Fruit fly (Drosophila melanogaster): Measurements from ENCODE around the gene CG43330.

Gene CG43330

dm6 chr3L:22465486-22466402, 38.5 kb downstream of the CG43330 start, which contains the start of gene CG11438 (continued):
- TF ChIP-seq TFAM (GFP tag; optimal IDR thresholded peaks at IDR 0.05) (no peak), CG12071 (GFP tag; optimal IDR thresholded peaks at IDR 0.05) (no peak), CG11696 (GFP tag; IDR thresholded peaks at IDR 0.05) (no peak), bbx (GFP tag; IDR thresholded peaks at IDR 0.05; ENCODE audit: partially characterized antibody) (0 out of 2 replicates have a peak, but pooled peaks have one; percentile 12)

dm6 chr3L:22463412-22463811, 40.8 kb downstream of the CG43330 start:
- TF ChIP-seq CG12104 (GFP tag; optimal IDR thresholded peaks at IDR 0.05) (no peak), Med (GFP tag) (peak; percentile 12), CG6689 (GFP tag; IDR thresholded peaks at IDR 0.05) (no peak), tap (tag; optimal IDR thresholded peaks at IDR 0.05) (no peak), ERR (GFP tag; optimal IDR thresholded peaks at IDR 0.05) (no peak), Xrp1 (GFP tag; IDR thresholded peaks at IDR 0.05) (0 out of 2 replicates have a peak, but pooled peaks have one; percentile 14), CG7372 (GFP tag; IDR thresholded peaks at IDR 0.05) (no peak), CG2199 (GFP tag; IDR thresholded peaks at IDR 0.05) (no peak), CG12299 (tag; optimal IDR thresholded peaks at IDR 0.05) (no peak), CG14710 (tag; optimal IDR thresholded peaks at IDR 0.05) (no peak), CG32767 (GFP tag; IDR thresholded peaks at IDR 0.05) (no peak), Camta (GFP tag; optimal IDR thresholded peaks at IDR 0.05) (no peak), Neu2 (GFP tag; optimal IDR thresholded peaks at IDR 0.05; ENCODE audit: borderline replicate concordance) (no peak), CG7271 (tag; optimal IDR thresholded peaks at IDR 0.05) (no peak), CG9215 (GFP tag; IDR thresholded peaks at IDR 0.05) (no peak), CG9797 (GFP tag; optimal IDR thresholded peaks at IDR 0.05) (no peak), kah (GFP tag; optimal IDR thresholded peaks at IDR 0.05) (no peak), grn (GFP tag; optimal IDR thresholded peaks at IDR 0.05) (peak; percentile 7), gcm2 (GFP tag; optimal IDR thresholded peaks at IDR 0.05) (no peak), CG12659 (GFP tag; optimal IDR thresholded peaks at IDR 0.05) (no peak), CkIIα-i1 (GFP tag; IDR thresholded peaks at IDR 0.05) (no peak), CG15514 (GFP tag; optimal IDR thresholded peaks at IDR 0.05) (no peak), Hmx (GFP tag; optimal IDR thresholded peaks at IDR 0.05) (no peak), gsb (GFP tag; IDR thresholded peaks at IDR 0.05) (no peak), Hr3 (GFP tag; optimal IDR thresholded peaks at IDR 0.05) (no peak), crp (GFP tag; optimal IDR thresholded peaks at IDR 0.05) (no peak), luna (GFP tag; optimal IDR thresholded peaks at IDR 0.05) (no peak), Hsf (GFP tag; optimal IDR thresholded peaks at IDR 0.05) (no peak), bbx (GFP tag; IDR thresholded peaks at IDR 0.05; ENCODE audit: partially characterized antibody) (no peak), vvl (GFP tag; IDR thresholded peaks at IDR 0.05) (no peak), CG31224 (GFP tag; IDR thresholded peaks at IDR 0.05) (no peak), Ravus (GFP tag; IDR thresholded peaks at IDR 0.05) (no peak), dm (GFP tag; optimal IDR thresholded peaks at IDR 0.05) (no peak), Doc3 (GFP tag; IDR thresholded peaks at IDR 0.05; ENCODE audit: partially characterized antibody) (no peak), sd (tag; optimal IDR thresholded peaks at IDR 0.05) (peak; percentile 77), CG34422 (GFP tag; IDR thresholded peaks at IDR 0.05) (no peak), CG9727 (GFP tag; optimal IDR thresholded peaks at IDR 0.05) (peak; percentile 2), twi (tag; optimal IDR thresholded peaks at IDR 0.05) (no peak), CG12769 (tag; optimal IDR thresholded peaks at IDR 0.05) (peak; percentile 63), CG15696 (tag; optimal IDR thresholded peaks at IDR 0.05) (no peak), dysf (GFP tag; IDR thresholded peaks at IDR 0.05) (no peak), MESR4 (GFP tag; optimal IDR thresholded peaks at IDR 0.05) (no peak), Kr (GFP tag; optimal IDR thresholded peaks at IDR 0.05) (no peak), CG1603 (tag; optimal IDR thresholded peaks at IDR 0.05) (no peak), CG18262 (tag; optimal IDR thresholded peaks at IDR 0.05) (no peak)
